Worm (Caenorhabditis elegans) whole organism, L4/young adult: ENCODE data around the gene mob-4.

Experiments used
- dao-5 ChIP-seq: sonication (generic microtip); optimal IDR thresholded peaks from 2 replicates; lab custom pipeline; 2016; ENCODE audit warnings: missing genotype, missing genetic modification characterization, moderate library complexity, missing compliant biosample characterization
- him-1 ChIP-seq: sonication (generic microtip); optimal IDR thresholded peaks from 2 replicates; lab custom pipeline; 2016; ENCODE audit warnings: missing genotype, missing genetic modification reagents, missing genetic modification characterization, missing compliant biosample characterization

ce11 chrIII:8217919-8218318, 7.0 kb upstream of the mob-4 start, which contains the start of gene C30A5.16:
- TF ChIP-seq him-1 (no peak), dao-5 (tag; lab: Kevin White, UChicago) (no peak)
